Fruit fly (Drosophila melanogaster) whole organism, embryonic: ENCODE measurements around the gene mia.

Experiments used
- Adf1 ChIP-seq: fragments of 200-800 bp; sonication (Bioruptor generic); IDR thresholded peaks from 2 replicates; pipeline ENCODE4 v1.3.6; 2022; ENCODE audit warnings: missing biosample characterization, missing genetic modification characterization
- CG17568 ChIP-seq: fragments of 200-800 bp; sonication (Bioruptor generic); optimal IDR thresholded peaks from 2 replicates; lab custom pipeline; 2018; ENCODE audit warnings: missing biosample characterization, mild to moderate bottlenecking, missing genetic modification characterization, moderate library complexity
- Dek ChIP-seq: fragments of 200-800 bp; sonication (Bioruptor generic); optimal IDR thresholded peaks from 3 replicates; lab custom pipeline; 2019; ENCODE audit warnings: missing biosample characterization, mild to moderate bottlenecking, missing genetic modification characterization, moderate library complexity
- GATAe ChIP-seq: fragments of 200-800 bp; sonication (Bioruptor generic); conservative IDR thresholded peaks from 2 replicates; pipeline ENCODE4 v1.3.6; 2022; ENCODE audit warnings: missing biosample characterization, missing genetic modification characterization
- Side ChIP-seq: fragments of 200-800 bp; sonication (Bioruptor generic); optimal IDR thresholded peaks from 2 replicates; lab custom pipeline; 2016; ENCODE audit warnings: missing biosample characterization, missing genetic modification characterization
- Sox100B ChIP-seq: fragments of 200-800 bp; sonication (Bioruptor generic); optimal IDR thresholded peaks from 3 replicates; lab custom pipeline; 2018; ENCODE audit warnings: missing biosample characterization, mild to moderate bottlenecking, missing genetic modification characterization
- crp ChIP-seq, 2 experiments: fragments of 200-800 bp; sonication (Bioruptor generic); optimal IDR thresholded peaks; 2 replicates in 1 of 2; 3 replicates in 1 of 2; lab custom pipeline; 2017; ENCODE audit warnings: missing biosample characterization in 2 of 2, missing genetic modification characterization in 2 of 2, mild to moderate bottlenecking in 1 of 2, moderate library complexity in 1 of 2
- kah ChIP-seq: fragments of 200-800 bp; sonication (Bioruptor generic); optimal IDR thresholded peaks from 2 replicates; lab custom pipeline; 2018; ENCODE audit warnings: missing biosample characterization, mild to moderate bottlenecking, missing genetic modification characterization
- p53 ChIP-seq: fragments of 200-800 bp; sonication (Bioruptor generic); optimal IDR thresholded peaks from 2 replicates; lab custom pipeline; 2016; ENCODE audit warnings: missing biosample characterization, missing genetic modification characterization
- psq ChIP-seq: fragments of 200-800 bp; sonication (Bioruptor generic); optimal IDR thresholded peaks from 2 replicates; lab custom pipeline; 2017; ENCODE audit warnings: missing biosample characterization, missing genetic modification characterization

DNA sequence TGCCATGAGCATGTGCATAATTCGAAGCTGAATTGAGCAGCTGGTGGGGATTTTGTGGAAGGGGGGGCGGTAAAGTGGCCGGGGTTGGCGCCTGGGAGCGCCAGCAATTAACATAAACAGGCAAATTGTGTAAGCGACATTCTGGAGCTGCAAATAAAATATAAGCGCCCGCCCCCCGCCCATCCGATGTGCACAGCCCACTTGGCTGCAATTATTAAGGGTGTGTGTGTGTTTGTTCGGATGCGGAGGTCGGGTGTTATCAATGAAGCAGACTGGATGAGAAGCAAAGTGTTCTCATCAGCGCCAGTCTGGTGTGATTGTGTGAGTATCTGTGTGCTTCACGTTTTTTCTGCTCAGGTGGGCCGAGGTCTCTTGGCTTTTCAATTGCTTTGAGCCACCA is 31.2 kb downstream of the mia start:
- TF ChIP-seq Adf1 (GFP tag; lab: Robert Waterston, UW), result no peak
- no peak for TF ChIP-seq p53
- TF ChIP-seq psq (GFP tag; lab: Kevin White, UChicago), result no peak
- TF ChIP-seq GATAe, result no peak
- no peak for TF ChIP-seq Sox100B (GFP tag; lab: Kevin White, UChicago)
- no peak for TF ChIP-seq Side (GFP tag; lab: Kevin White, UChicago)
- TF ChIP-seq CG17568, result no peak
- TF ChIP-seq kah (GFP tag; lab: Kevin White, UChicago), result no peak
- TF ChIP-seq crp (GFP tag; optimal IDR thresholded peaks at IDR 0.05; lab: Kevin White, UChicago), result no peak
- TF ChIP-seq Dek (tag; lab: Kevin White, UChicago), result no peak
